Fruit fly (Drosophila melanogaster) Kc167 (cell line): ENCODE results near the gene dpr18.

Experiments used
- Myc ChIP-seq: fragments of >200 bp; optimal IDR thresholded peaks from 2 replicates; lab custom pipeline; 2017; ENCODE audit warnings: missing external identifiers
- Sin3A ChIP-seq: fragments of >200 bp; optimal IDR thresholded peaks from 2 replicates; lab custom pipeline; 2018; ENCODE audit warnings: missing external identifiers
- h ChIP-seq: fragments of >200 bp; optimal IDR thresholded peaks from 3 replicates; lab custom pipeline; 2018; ENCODE audit warnings: missing external identifiers
- insv ChIP-seq: fragments of >200 bp; optimal IDR thresholded peaks from 3 replicates; lab custom pipeline; 2018; ENCODE audit warnings: missing external identifiers
- psq ChIP-seq: fragments of >200 bp; optimal IDR thresholded peaks from 2 replicates; lab custom pipeline; 2017; ENCODE audit warnings: missing external identifiers
- ttk ChIP-seq: sonication (Bioruptor generic); optimal IDR thresholded peaks from 2 replicates; lab custom pipeline; 2017; ENCODE audit warnings: missing external identifiers

Gene dpr18

dm6 chrX:16105715-16106114 lies 42.2 kb downstream of the dpr18 start:
- TF ChIP-seq insv (lab: Kevin White, UChicago) (no peak), ttk (lab: Kevin White, UChicago) (no peak), h (no peak), psq (no peak), Myc (lab: Kevin White, UChicago) (no peak), Sin3A (lab: Kevin White, UChicago) (no peak)

dm6 chrX:16111655-16112054 lies 48.1 kb downstream of the dpr18 start:
- no peak for TF ChIP-seq Sin3A (lab: Kevin White, UChicago)
- TF ChIP-seq Myc (lab: Kevin White, UChicago) = no peak
- TF ChIP-seq h = no peak
- no peak for TF ChIP-seq ttk (lab: Kevin White, UChicago)
- TF ChIP-seq insv (lab: Kevin White, UChicago) = no peak
- no peak for TF ChIP-seq psq
